Worm (Caenorhabditis elegans) whole organism, L3 larva: ENCODE results near the gene moc-2.

Experiments
- R02D3.7 ChIP-seq: fragments of 150-350 bp; optimal IDR thresholded peaks from 2 replicates; lab custom pipeline; 2014; ENCODE audit warnings: missing biosample characterization, missing genetic modification characterization
- ZK546.5 ChIP-seq: sonication (generic microtip); optimal IDR thresholded peaks from 2 replicates; lab custom pipeline; 2017; ENCODE audit warnings: missing biosample characterization, missing genetic modification characterization
- aly-2 ChIP-seq: fragments of 150-350 bp; optimal IDR thresholded peaks from 2 replicates; lab custom pipeline; 2014; ENCODE audit warnings: missing biosample characterization, missing genetic modification characterization
- ama-1 ChIP-seq: fragments of 150-350 bp; optimal IDR thresholded peaks from 2 replicates; lab custom pipeline; 2018
- ceh-28 ChIP-seq: fragments of 150-350 bp; optimal IDR thresholded peaks from 2 replicates; lab custom pipeline; 2014; ENCODE audit warnings: missing biosample characterization, missing genetic modification reagents, missing genetic modification characterization
- ceh-82 ChIP-seq: fragments of 150-350 bp; optimal IDR thresholded peaks from 2 replicates; lab custom pipeline; 2014; ENCODE audit warnings: missing biosample characterization, missing genetic modification characterization
- egl-27 ChIP-seq: sonication (generic microtip); optimal IDR thresholded peaks from 4 replicates; lab custom pipeline; 2017; ENCODE audit warnings: missing biosample characterization, missing genetic modification reagents, missing genetic modification characterization
- egl-5 ChIP-seq: fragments of 150-350 bp; optimal IDR thresholded peaks from 2 replicates; lab custom pipeline; 2017; ENCODE audit warnings: missing biosample characterization, missing genetic modification reagents, missing genetic modification characterization, inconsistent platforms
- elt-1 ChIP-seq: fragments of 150-350 bp; optimal IDR thresholded peaks from 2 replicates; lab custom pipeline; 2014; ENCODE audit warnings: missing biosample characterization, missing genetic modification characterization
- elt-2 ChIP-seq: sonication (generic microtip); optimal IDR thresholded peaks from 2 replicates; lab custom pipeline; 2016; ENCODE audit warnings: missing genetic modification reagents, mild to moderate bottlenecking, missing genetic modification characterization, missing compliant biosample characterization
- elt-3 ChIP-seq, 3 experiments: fragments of 150-350 bp in 1 of 3; sonication (generic microtip) in 2 of 3; optimal IDR thresholded peaks; 2 replicates in 2 of 3; 4 replicates in 1 of 3; lab custom pipeline; 2014 to 2017; ENCODE audit warnings: missing biosample characterization in 3 of 3, missing genetic modification characterization in 3 of 3
- fkh-2 ChIP-seq: fragments of 150-350 bp; optimal IDR thresholded peaks from 2 replicates; lab custom pipeline; 2014; ENCODE audit warnings: missing biosample characterization, missing genetic modification reagents, missing genetic modification characterization
- fos-1 ChIP-seq: fragments of 150-350 bp; optimal IDR thresholded peaks from 2 replicates; lab custom pipeline; 2014; ENCODE audit warnings: missing biosample characterization, missing genetic modification characterization
- hmg-11 ChIP-seq: sonication (generic microtip); optimal IDR thresholded peaks from 2 replicates; lab custom pipeline; 2016; ENCODE audit warnings: missing genetic modification characterization, missing compliant biosample characterization
- jun-1 ChIP-seq: fragments of 150-350 bp; optimal IDR thresholded peaks from 2 replicates; lab custom pipeline; 2014; ENCODE audit warnings: missing biosample characterization, missing genetic modification reagents, missing genetic modification characterization
- lsy-12 ChIP-seq: sonication (generic microtip); optimal IDR thresholded peaks from 2 replicates; lab custom pipeline; 2016; ENCODE audit warnings: mild to moderate bottlenecking, missing genetic modification characterization, missing compliant biosample characterization
- nhr-23 ChIP-seq: fragments of 150-350 bp; optimal IDR thresholded peaks from 2 replicates; lab custom pipeline; 2014; ENCODE audit warnings: missing biosample characterization, missing genetic modification reagents, missing genetic modification characterization
- nhr-43 ChIP-seq: sonication (generic microtip); optimal IDR thresholded peaks from 2 replicates; lab custom pipeline; 2016; ENCODE audit warnings: mild to moderate bottlenecking, missing genetic modification characterization, missing compliant biosample characterization; ENCODE audit not compliant: poor library complexity, severe bottlenecking
- nhr-77 ChIP-seq: fragments of 150-350 bp; optimal IDR thresholded peaks from 2 replicates; lab custom pipeline; 2014; ENCODE audit warnings: missing biosample characterization, missing genetic modification characterization
- pha-4 ChIP-seq: fragments of 150-350 bp; optimal IDR thresholded peaks from 2 replicates; lab custom pipeline; 2014; ENCODE audit warnings: missing biosample characterization, missing genetic modification reagents, missing genetic modification characterization
- pqm-1 ChIP-seq: fragments of 150-350 bp; optimal IDR thresholded peaks from 2 replicates; lab custom pipeline; 2017; ENCODE audit warnings: missing biosample characterization, missing genetic modification characterization, inconsistent platforms
- skn-1 ChIP-seq: fragments of 150-350 bp; optimal IDR thresholded peaks from 2 replicates; lab custom pipeline; 2014; ENCODE audit warnings: missing biosample characterization, missing genetic modification characterization
- snpc-4 ChIP-seq: fragments of 150-350 bp; optimal IDR thresholded peaks from 2 replicates; lab custom pipeline; 2014; ENCODE audit warnings: missing biosample characterization, missing genetic modification characterization
- tbx-2 ChIP-seq: sonication (generic microtip); optimal IDR thresholded peaks from 2 replicates; lab custom pipeline; 2016; ENCODE audit warnings: mild to moderate bottlenecking, missing genetic modification characterization, missing compliant biosample characterization
- zag-1 ChIP-seq: fragments of 150-350 bp; optimal IDR thresholded peaks from 2 replicates; lab custom pipeline; 2014; ENCODE audit warnings: missing biosample characterization, missing genetic modification characterization
- ztf-11 ChIP-seq: fragments of 150-350 bp; optimal IDR thresholded peaks from 2 replicates; lab custom pipeline; 2014; ENCODE audit warnings: missing biosample characterization, missing genetic modification characterization
- ztf-4 ChIP-seq: fragments of 150-350 bp; optimal IDR thresholded peaks from 2 replicates; lab custom pipeline; 2014; ENCODE audit warnings: missing biosample characterization, missing genetic modification characterization

Gene moc-2

DNA sequence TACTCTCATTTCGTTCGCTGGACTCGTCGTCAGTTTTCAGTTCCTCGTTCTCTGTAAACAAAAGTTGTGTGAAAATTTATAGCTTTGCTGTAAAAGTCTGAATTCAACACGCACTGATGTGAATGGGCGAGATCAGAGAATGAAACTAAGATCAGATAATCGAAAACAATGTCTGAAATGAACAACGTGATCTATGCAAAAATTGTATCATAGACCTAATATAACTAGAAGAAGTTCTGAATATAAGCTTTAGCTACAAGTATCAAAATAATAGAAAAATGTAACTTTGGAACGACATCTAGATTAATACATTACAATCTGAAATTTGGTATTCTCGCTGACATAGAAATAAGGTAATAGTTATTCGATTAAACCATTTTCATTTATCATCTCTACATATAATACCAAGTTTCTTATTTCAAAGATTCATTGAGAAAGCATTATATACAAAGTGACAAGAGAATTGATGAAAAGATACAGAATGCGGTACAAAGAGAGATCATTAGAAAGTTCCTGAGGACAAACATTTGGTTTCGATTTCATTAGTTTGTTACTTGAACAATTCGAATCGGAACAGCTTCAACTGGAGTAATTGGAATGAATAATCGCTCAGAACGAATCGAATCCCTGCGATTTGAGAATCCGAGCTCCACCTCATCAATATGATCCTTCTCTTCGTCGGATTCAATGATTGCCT, at the start of gene moc-2:
Gene moc-2 (minus strand): TSS at position 51 of the 697 bp plus-strand sequence.
- TF ChIP-seq egl-27 (tag; lab: Kevin White, UChicago): no peak
- no peak for TF ChIP-seq jun-1 (tag; lab: Kevin White, UChicago)
- TF ChIP-seq ceh-82 (tag; lab: Kevin White, UChicago): no peak
- TF ChIP-seq aly-2 (tag; lab: Kevin White, UChicago): no peak
- no peak for TF ChIP-seq ZK546.5 (tag; lab: Kevin White, UChicago)
- TF ChIP-seq tbx-2 (tag; lab: Kevin White, UChicago): no peak
- no peak for TF ChIP-seq elt-3 (tag; optimal IDR thresholded peaks at IDR 0.05; lab: Kevin White, UChicago)
- TF ChIP-seq hmg-11 (tag; lab: Kevin White, UChicago): no peak
- no peak for TF ChIP-seq R02D3.7

DNA sequence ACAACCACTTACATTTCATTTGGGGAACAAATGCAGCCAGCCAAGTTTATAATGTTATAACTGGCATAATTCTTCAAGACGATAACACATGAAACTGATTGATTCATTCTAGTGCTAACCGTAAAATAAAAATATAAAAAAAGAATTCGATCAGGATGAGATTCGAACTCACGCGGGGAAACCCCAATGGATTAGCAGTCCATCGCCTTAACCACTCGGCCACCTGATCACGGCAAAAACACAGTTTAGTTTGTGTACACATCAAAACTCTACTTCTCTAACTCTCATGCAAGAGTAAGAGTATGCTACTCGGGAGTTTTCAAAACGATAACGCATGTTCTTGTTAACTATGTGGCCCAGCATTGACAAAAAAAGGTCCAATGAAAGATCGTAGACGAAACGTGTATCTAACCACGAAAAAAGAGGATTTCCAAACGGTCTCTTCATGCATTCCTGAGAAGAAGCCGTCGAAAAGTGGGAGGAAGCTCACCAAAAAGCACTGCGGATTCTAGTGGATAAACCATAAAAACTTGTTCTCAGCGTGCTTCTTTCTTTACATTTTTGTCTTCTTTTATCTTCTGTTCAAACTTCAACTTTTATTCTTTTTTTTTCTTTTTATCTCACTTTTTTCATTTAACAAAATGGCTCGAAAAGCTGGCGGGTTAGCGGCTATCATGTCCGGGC, 47.9 kb upstream of the moc-2 start, which contains the start of gene twk-10:
Gene twk-10 (plus strand): TSS at position 634 of the 684 bp plus-strand sequence.
- TF ChIP-seq ama-1 (lab: Kevin White, UChicago) (no peak), nhr-43 (tag; lab: Kevin White, UChicago) (peak; percentile 47), elt-2 (tag; lab: Kevin White, UChicago) (peak; percentile 32), nhr-77 (no peak), nhr-23 (tag; lab: Kevin White, UChicago) (peak; percentile 12), pha-4 (tag; lab: Kevin White, UChicago) (peak; percentile 60), jun-1 (tag; lab: Kevin White, UChicago) (no peak), egl-27 (tag; lab: Kevin White, UChicago) (peak; percentile 9), pqm-1 (tag; lab: Kevin White, UChicago) (peak; percentile 5)

DNA sequence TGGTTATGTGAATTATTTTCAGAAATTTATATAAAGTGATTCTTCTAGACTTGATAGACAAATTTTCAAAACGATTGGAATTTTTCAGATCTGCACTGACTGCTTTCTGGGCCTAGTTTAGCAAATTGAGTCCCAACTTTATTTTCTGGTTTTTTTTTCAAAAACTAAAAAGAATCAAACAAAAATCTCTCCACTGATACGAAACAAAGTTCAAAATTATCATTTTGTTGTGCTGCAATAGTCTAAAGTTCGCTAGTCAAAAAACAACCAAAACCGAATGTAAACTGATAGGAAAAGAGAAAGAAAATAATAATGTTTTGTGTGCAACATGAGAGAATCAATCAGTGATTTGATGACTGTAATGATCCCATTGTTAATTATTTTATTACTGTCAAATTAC, 45.9 kb upstream of the moc-2 start, which contains the start of gene lipl-4:
Gene lipl-4 (plus strand): TSS at position 301 of the 400 bp plus-strand sequence.
- peak; percentile 18 for TF ChIP-seq pqm-1 (tag; lab: Kevin White, UChicago)
- TF ChIP-seq pha-4 (tag; lab: Kevin White, UChicago): peak; percentile 5
- no peak for TF ChIP-seq snpc-4 (tag; lab: Kevin White, UChicago)

DNA sequence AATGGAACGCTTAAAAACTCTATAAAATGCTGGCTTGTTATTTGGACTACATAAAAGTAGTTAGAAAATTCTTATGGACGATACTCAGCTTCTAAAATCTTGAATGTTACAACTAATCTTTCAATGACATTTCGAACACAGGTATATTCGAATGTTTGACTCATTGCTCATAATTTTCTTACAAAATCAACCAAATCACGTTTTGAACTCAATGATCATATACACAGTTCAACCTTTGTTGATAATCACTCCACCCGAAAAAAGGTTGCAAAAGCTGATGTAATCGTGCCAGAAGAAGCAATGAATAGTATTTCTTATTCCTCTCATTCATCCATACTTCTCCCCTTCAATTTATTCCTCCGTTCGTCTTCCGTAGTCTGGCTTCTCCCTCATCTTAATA, 45.2 kb upstream of the moc-2 start, which contains the start of gene K04A8.20:
Gene K04A8.20 (plus strand): TSS at position 301 of the 400 bp plus-strand sequence.
- TF ChIP-seq hmg-11 (tag; lab: Kevin White, UChicago): no peak
- no peak for TF ChIP-seq elt-2 (tag; lab: Kevin White, UChicago)
- no peak for TF ChIP-seq skn-1
- TF ChIP-seq elt-1 (tag; lab: Kevin White, UChicago): no peak
- no peak for TF ChIP-seq ceh-28 (tag; lab: Kevin White, UChicago)

DNA sequence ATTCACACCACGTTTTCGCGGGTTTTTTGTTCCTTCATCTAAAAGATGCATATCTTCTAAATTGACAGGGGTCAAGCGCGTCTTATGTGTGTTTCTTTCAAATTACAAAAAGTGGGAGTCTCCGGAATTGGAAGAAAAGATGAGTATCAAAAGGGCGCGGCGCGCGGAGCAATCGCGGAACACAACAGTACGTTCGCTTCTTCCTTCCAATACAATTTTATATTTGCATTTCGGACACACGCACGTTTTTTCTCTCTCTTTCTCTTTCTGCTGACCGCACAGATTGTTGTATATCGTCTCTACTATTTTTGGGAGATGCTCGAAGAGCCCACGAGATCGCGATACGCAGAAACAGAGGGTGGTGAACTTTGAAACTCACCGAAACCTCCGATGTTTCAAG, 44.3 kb upstream of the moc-2 start:
- TF ChIP-seq nhr-77: no peak
- no peak for TF ChIP-seq ztf-4
- TF ChIP-seq fos-1 (tag; lab: Kevin White, UChicago): no peak
- TF ChIP-seq ZK546.5 (tag; lab: Kevin White, UChicago): no peak
- TF ChIP-seq tbx-2 (tag; lab: Kevin White, UChicago): no peak
- no peak for TF ChIP-seq lsy-12 (tag; lab: Kevin White, UChicago)
- TF ChIP-seq zag-1 (tag; lab: Kevin White, UChicago): no peak
- TF ChIP-seq egl-5 (tag; lab: Kevin White, UChicago): no peak
- no peak for TF ChIP-seq aly-2 (tag; lab: Kevin White, UChicago)
- no peak for TF ChIP-seq ztf-11 (tag; lab: Kevin White, UChicago)
- no peak for TF ChIP-seq elt-3 (tag; optimal IDR thresholded peaks at IDR 0.05; lab: Kevin White, UChicago)
- no peak for TF ChIP-seq jun-1 (tag; lab: Kevin White, UChicago)
- TF ChIP-seq nhr-43 (tag; lab: Kevin White, UChicago): no peak
- TF ChIP-seq hmg-11 (tag; lab: Kevin White, UChicago): no peak
- TF ChIP-seq fkh-2 (tag; lab: Kevin White, UChicago): no peak
- TF ChIP-seq, all 47 proteins: peak for 0
